Fruit fly (Drosophila melanogaster): ENCODE measurements around the gene CG9396.

The CG9396 gene

DNA sequence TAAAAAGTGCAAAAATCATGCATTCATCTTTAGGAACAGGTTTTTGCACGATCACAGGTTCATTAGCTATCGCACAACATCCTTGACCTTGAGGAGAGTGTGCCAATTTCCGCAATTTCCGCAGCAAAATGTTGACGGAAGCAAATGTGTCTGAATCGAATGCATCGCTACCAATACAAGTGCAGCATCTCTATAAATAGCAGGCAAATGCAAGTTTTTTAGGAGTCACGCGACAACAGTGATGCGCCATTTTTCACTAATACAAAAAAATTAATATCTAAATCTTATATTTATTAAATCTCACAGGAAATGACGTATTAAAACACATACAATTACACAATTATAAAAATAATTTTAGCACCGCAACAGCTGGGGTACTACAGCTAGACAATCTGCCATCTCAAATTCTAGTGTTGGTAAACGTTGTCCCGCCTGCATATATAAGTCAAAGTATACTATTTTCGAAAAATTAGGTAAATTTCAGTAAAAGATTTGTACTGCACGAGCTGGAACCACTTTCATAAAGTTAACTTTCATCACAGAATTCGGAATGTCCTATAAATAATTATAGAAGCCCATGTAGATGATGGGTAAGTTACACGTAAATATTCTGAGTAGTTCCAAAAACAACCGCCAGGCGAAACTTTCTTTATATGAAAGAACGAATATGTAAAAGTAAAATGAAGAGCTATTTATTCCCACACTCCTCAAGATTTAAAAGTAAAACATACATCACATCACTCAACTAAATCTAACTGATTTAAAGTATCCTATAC lies 2.6 kb upstream of the CG9396 start, which contains the start of gene CG9399 (continued):
- TF ChIP-seq bab2 (GFP tag; optimal IDR thresholded peaks at IDR 0.05) (peak; percentile 94), C15 (GFP tag; IDR thresholded peaks at IDR 0.05) (peak; percentile 96), CG1647 (GFP tag; optimal IDR thresholded peaks at IDR 0.05) (peak; percentile 93), Drgx (GFP tag; IDR thresholded peaks at IDR 0.05) (peak; percentile 97), ems (GFP tag; optimal IDR thresholded peaks at IDR 0.05) (peak; percentile 94), CG14014 (GFP tag; IDR thresholded peaks at IDR 0.05) (peak; percentile 98), Stat92E (GFP tag; optimal IDR thresholded peaks at IDR 0.05) (peak in 1 of 3 experiments; percentile 36), CG6765 (GFP tag; optimal IDR thresholded peaks at IDR 0.05) (peak; percentile 87), sim (GFP tag; IDR thresholded peaks at IDR 0.05) (peak; percentile 95), ab (GFP tag; optimal IDR thresholded peaks at IDR 0.05) (peak; percentile 92), CG18764 (GFP tag; optimal IDR thresholded peaks at IDR 0.05) (peak; percentile 93), Bteb2 (GFP tag; optimal IDR thresholded peaks at IDR 0.05) (peak; percentile 92), CG12104 (GFP tag; optimal IDR thresholded peaks at IDR 0.05) (peak; percentile 93), CG7987 (GFP tag; optimal IDR thresholded peaks at IDR 0.05) (peak; percentile 92), CG7928 (GFP tag; optimal IDR thresholded peaks at IDR 0.05) (peak; percentile 72), gcm2 (GFP tag; optimal IDR thresholded peaks at IDR 0.05) (peak; percentile 96), GATAe (GFP tag; conservative IDR thresholded peaks at IDR 0.05) (peak; percentile 90), phol (tag; optimal IDR thresholded peaks at IDR 0.05) (peak; percentile 97), Jarid2 (GFP tag; optimal IDR thresholded peaks at IDR 0.05) (peak; percentile 78), cas (GFP tag; IDR thresholded peaks at IDR 0.05) (peak; percentile 95), Ets97D (GFP tag; optimal IDR thresholded peaks at IDR 0.05) (peak; percentile 94), p53 (GFP tag; optimal IDR thresholded peaks at IDR 0.05) (peak; percentile 38), lmd (GFP tag; IDR thresholded peaks at IDR 0.05) (peak; percentile 97), sima (GFP tag; optimal IDR thresholded peaks at IDR 0.05) (peak; percentile 83), CG14710 (tag; optimal IDR thresholded peaks at IDR 0.05) (peak; percentile 97), prd (optimal IDR thresholded peaks at IDR 0.05) (no peak), prd (GFP tag; IDR thresholded peaks at IDR 0.05) (peak; percentile 99), CG12071 (GFP tag; optimal IDR thresholded peaks at IDR 0.05) (peak; percentile 87), CG1832 (GFP tag; optimal IDR thresholded peaks at IDR 0.05) (no peak), CG32772 (GFP tag; IDR thresholded peaks at IDR 0.05) (peak; percentile 98), CG12155 (GFP tag; optimal IDR thresholded peaks at IDR 0.05) (peak; percentile 95), Eip74EF (GFP tag; optimal IDR thresholded peaks at IDR 0.05) (peak in 1 of 2 experiments; percentile 99), Bgb (GFP tag; IDR thresholded peaks at IDR 0.05; ENCODE audit: partially characterized antibody) (peak; percentile 65; the same call in 1 of the 2 replicates), gsb (GFP tag; IDR thresholded peaks at IDR 0.05) (peak; percentile 94), psq (GFP tag; optimal IDR thresholded peaks at IDR 0.05) (peak; percentile 93), CG3847 (GFP tag; IDR thresholded peaks at IDR 0.05) (peak; percentile 97), gfzf (GFP tag; optimal IDR thresholded peaks at IDR 0.05) (peak; percentile 30), CG8944 (GFP tag; optimal IDR thresholded peaks at IDR 0.05) (peak; percentile 92), CG4282 (GFP tag; optimal IDR thresholded peaks at IDR 0.05) (peak; percentile 87), CG11504 (tag; optimal IDR thresholded peaks at IDR 0.05) (peak; percentile 96), CG3407 (GFP tag; optimal IDR thresholded peaks at IDR 0.05) (peak; percentile 97), unc-4 (GFP tag; IDR thresholded peaks at IDR 0.05; ENCODE audit: partially characterized antibody) (no peak), CG16815 (GFP tag; optimal IDR thresholded peaks at IDR 0.05) (peak; percentile 96), Bdp1 (GFP tag; optimal IDR thresholded peaks at IDR 0.05) (peak; percentile 90), jigr1 (GFP tag; IDR thresholded peaks at IDR 0.05) (peak; percentile 93), Dad (GFP tag; optimal IDR thresholded peaks at IDR 0.05) (peak; percentile 92), CG1602 (GFP tag; optimal IDR thresholded peaks at IDR 0.05) (peak; percentile 99), HmgD (GFP tag; optimal IDR thresholded peaks at IDR 0.05) (peak; percentile 30), nerfin-2 (GFP tag; IDR thresholded peaks at IDR 0.05; ENCODE audit: partially characterized antibody) (no peak)

Data from whole organism, embryonic.